Worm (Caenorhabditis elegans) whole organism, L3 larva: Measurements from ENCODE around the gene nhr-228.
A peak's percentile ranks its signal among the peaks of the same experiment; 100 is the strongest.

Experiments
- R02D3.7 ChIP-seq: fragments of 150-350 bp; optimal IDR thresholded peaks from 2 replicates; lab custom pipeline; 2014; ENCODE audit warnings: missing biosample characterization, missing genetic modification characterization
- ZK546.5 ChIP-seq: sonication (generic microtip); optimal IDR thresholded peaks from 2 replicates; lab custom pipeline; 2017; ENCODE audit warnings: missing biosample characterization, missing genetic modification characterization
- ama-1 ChIP-seq: fragments of 150-350 bp; optimal IDR thresholded peaks from 2 replicates; lab custom pipeline; 2018
- ceh-16 ChIP-seq: sonication (generic microtip); optimal IDR thresholded peaks from 2 replicates; lab custom pipeline; 2017; ENCODE audit warnings: missing biosample characterization, missing genetic modification characterization
- ceh-28 ChIP-seq: fragments of 150-350 bp; optimal IDR thresholded peaks from 2 replicates; lab custom pipeline; 2014; ENCODE audit warnings: missing biosample characterization, missing genetic modification reagents, missing genetic modification characterization
- ceh-82 ChIP-seq: fragments of 150-350 bp; optimal IDR thresholded peaks from 2 replicates; lab custom pipeline; 2014; ENCODE audit warnings: missing biosample characterization, missing genetic modification characterization
- ceh-9 ChIP-seq: sonication (generic microtip); optimal IDR thresholded peaks from 2 replicates; lab custom pipeline; 2018; ENCODE audit warnings: missing biosample characterization, missing genetic modification characterization
- daf-12 ChIP-seq: fragments of 150-350 bp; optimal IDR thresholded peaks from 2 replicates; lab custom pipeline; 2014; ENCODE audit warnings: missing biosample characterization, missing genetic modification reagents, missing genetic modification characterization
- elt-2 ChIP-seq: sonication (generic microtip); optimal IDR thresholded peaks from 2 replicates; lab custom pipeline; 2016; ENCODE audit warnings: missing genetic modification reagents, mild to moderate bottlenecking, missing genetic modification characterization, missing compliant biosample characterization
- fkh-10 ChIP-seq: sonication (generic microtip); optimal IDR thresholded peaks from 2 replicates; lab custom pipeline; 2017; ENCODE audit warnings: missing biosample characterization, missing genetic modification reagents, missing genetic modification characterization
- fkh-2 ChIP-seq: fragments of 150-350 bp; optimal IDR thresholded peaks from 2 replicates; lab custom pipeline; 2014; ENCODE audit warnings: missing biosample characterization, missing genetic modification reagents, missing genetic modification characterization
- fos-1 ChIP-seq: fragments of 150-350 bp; optimal IDR thresholded peaks from 2 replicates; lab custom pipeline; 2014; ENCODE audit warnings: missing biosample characterization, missing genetic modification characterization
- jun-1 ChIP-seq: fragments of 150-350 bp; optimal IDR thresholded peaks from 2 replicates; lab custom pipeline; 2014; ENCODE audit warnings: missing biosample characterization, missing genetic modification reagents, missing genetic modification characterization
- lin-15B ChIP-seq: fragments of 150-350 bp; optimal IDR thresholded peaks from 2 replicates; lab custom pipeline; 2014; ENCODE audit warnings: missing biosample characterization, missing genetic modification characterization
- lin-39 ChIP-seq: fragments of 150-350 bp; optimal IDR thresholded peaks from 2 replicates; lab custom pipeline; 2018; ENCODE audit warnings: missing biosample characterization, missing genetic modification reagents, missing genetic modification characterization
- lsy-12 ChIP-seq: sonication (generic microtip); optimal IDR thresholded peaks from 2 replicates; lab custom pipeline; 2016; ENCODE audit warnings: mild to moderate bottlenecking, missing genetic modification characterization, missing compliant biosample characterization
- mdl-1 ChIP-seq: fragments of 150-350 bp; optimal IDR thresholded peaks from 2 replicates; lab custom pipeline; 2014; ENCODE audit warnings: missing biosample characterization, missing genetic modification characterization
- mml-1 ChIP-seq: fragments of 150-350 bp; sonication (generic microtip); optimal IDR thresholded peaks from 3 replicates; lab custom pipeline; 2014; ENCODE audit warnings: missing biosample characterization, missing genetic modification characterization
- nfya-1 ChIP-seq: sonication (generic microtip); optimal IDR thresholded peaks from 2 replicates; lab custom pipeline; 2017; ENCODE audit warnings: missing genetic modification characterization, mild to moderate bottlenecking, missing compliant biosample characterization, antibody characterized with exemption, moderate library complexity; ENCODE audit not compliant: insufficient read depth
- nhr-11 ChIP-seq: fragments of 150-350 bp; optimal IDR thresholded peaks from 2 replicates; lab custom pipeline; 2014; ENCODE audit warnings: missing biosample characterization, missing genetic modification characterization
- nhr-12 ChIP-seq: fragments of 150-350 bp; optimal IDR thresholded peaks from 2 replicates; lab custom pipeline; 2014; ENCODE audit warnings: missing biosample characterization, missing genetic modification characterization
- nhr-23 ChIP-seq: fragments of 150-350 bp; optimal IDR thresholded peaks from 2 replicates; lab custom pipeline; 2014; ENCODE audit warnings: missing biosample characterization, missing genetic modification reagents, missing genetic modification characterization
- nhr-237 ChIP-seq: fragments of 150-350 bp; optimal IDR thresholded peaks from 2 replicates; lab custom pipeline; 2014; ENCODE audit warnings: missing biosample characterization, missing genetic modification characterization
- nhr-25 ChIP-seq: sonication (generic microtip); optimal IDR thresholded peaks from 2 replicates; lab custom pipeline; 2017; ENCODE audit warnings: missing biosample characterization, missing genetic modification characterization
- nhr-43 ChIP-seq: sonication (generic microtip); optimal IDR thresholded peaks from 2 replicates; lab custom pipeline; 2016; ENCODE audit warnings: mild to moderate bottlenecking, missing genetic modification characterization, missing compliant biosample characterization; ENCODE audit not compliant: poor library complexity, severe bottlenecking
- nhr-76 ChIP-seq: fragments of 150-350 bp; sonication (generic microtip); optimal IDR thresholded peaks from 5 replicates; lab custom pipeline; 2014; ENCODE audit warnings: missing biosample characterization, missing genetic modification characterization
- pha-4 ChIP-seq: fragments of 150-350 bp; optimal IDR thresholded peaks from 2 replicates; lab custom pipeline; 2014; ENCODE audit warnings: missing biosample characterization, missing genetic modification reagents, missing genetic modification characterization
- pqm-1 ChIP-seq: fragments of 150-350 bp; optimal IDR thresholded peaks from 2 replicates; lab custom pipeline; 2017; ENCODE audit warnings: missing biosample characterization, missing genetic modification characterization, inconsistent platforms
- sea-2 ChIP-seq: fragments of 150-350 bp; sonication (generic microtip); optimal IDR thresholded peaks from 4 replicates; lab custom pipeline; 2014; ENCODE audit warnings: missing biosample characterization, missing genetic modification reagents, missing genetic modification characterization
- skn-1 ChIP-seq: fragments of 150-350 bp; optimal IDR thresholded peaks from 2 replicates; lab custom pipeline; 2014; ENCODE audit warnings: missing biosample characterization, missing genetic modification characterization
- tbx-2 ChIP-seq: sonication (generic microtip); optimal IDR thresholded peaks from 2 replicates; lab custom pipeline; 2016; ENCODE audit warnings: mild to moderate bottlenecking, missing genetic modification characterization, missing compliant biosample characterization
- unc-39 ChIP-seq: sonication (generic microtip); optimal IDR thresholded peaks from 4 replicates; lab custom pipeline; 2017; ENCODE audit warnings: missing biosample characterization, missing genetic modification characterization
- unc-62 ChIP-seq: fragments of 150-350 bp; sonication (generic microtip); optimal IDR thresholded peaks from 4 replicates; lab custom pipeline; 2014; ENCODE audit warnings: missing biosample characterization, missing genetic modification reagents, missing genetic modification characterization
- zag-1 ChIP-seq: fragments of 150-350 bp; optimal IDR thresholded peaks from 2 replicates; lab custom pipeline; 2014; ENCODE audit warnings: missing biosample characterization, missing genetic modification characterization
- ztf-11 ChIP-seq: fragments of 150-350 bp; optimal IDR thresholded peaks from 2 replicates; lab custom pipeline; 2014; ENCODE audit warnings: missing biosample characterization, missing genetic modification characterization
- ztf-4 ChIP-seq: fragments of 150-350 bp; optimal IDR thresholded peaks from 2 replicates; lab custom pipeline; 2014; ENCODE audit warnings: missing biosample characterization, missing genetic modification characterization

Gene nhr-228

ce11 chrV:2290329-2290728 lies 8.8 kb downstream of the nhr-228 start, which contains the start of gene nhr-225:
Gene nhr-225 (minus strand): TSS chrV:2290474.
- no peak for TF ChIP-seq nhr-12 (tag; lab: Kevin White, UChicago)
- TF ChIP-seq pha-4 (tag; lab: Kevin White, UChicago): peak; percentile 76
- TF ChIP-seq daf-12 (tag; lab: Kevin White, UChicago): no peak
- TF ChIP-seq, all 47 proteins: peak for 1

- TF ChIP-seq tbx-2 (tag; lab: Kevin White, UChicago): no peak
- TF ChIP-seq elt-2: peak; percentile 37
- TF ChIP-seq fkh-10 (GFP tag; lab: Kevin White, UChicago): no peak
- TF ChIP-seq daf-12 (tag; lab: Kevin White, UChicago): no peak
These were observed 10.7 kb downstream of the nhr-228 start, which contains the start of gene nhr-115 for ce11 chrV:2292240-2292639. Gene nhr-115 (plus strand): TSS chrV:2292540.

ce11 chrV:2294577-2294976 lies 13.0 kb downstream of the nhr-228 start, which contains the start of gene nhr-226:
Gene nhr-226 (plus strand): TSS chrV:2294877.
- no peak for TF ChIP-seq sea-2
- peak; percentile 44 for TF ChIP-seq elt-2
- no peak for TF ChIP-seq ceh-16
- TF ChIP-seq pqm-1 (tag; lab: Kevin White, UChicago): peak; percentile 31
- TF ChIP-seq mdl-1 (tag; lab: Kevin White, UChicago): no peak
- TF ChIP-seq zag-1 (tag; lab: Kevin White, UChicago): no peak
- TF ChIP-seq, all 47 proteins: peak for 2

- TF ChIP-seq ztf-11 (tag; lab: Kevin White, UChicago) (no peak), R02D3.7 (tag; lab: Kevin White, UChicago) (no peak), lsy-12 (tag; lab: Kevin White, UChicago) (no peak), ama-1 (no peak), unc-39 (tag; lab: Kevin White, UChicago) (no peak), ceh-82 (tag; lab: Kevin White, UChicago) (no peak)
These were observed 19.3 kb downstream of the nhr-228 start, which contains the start of gene Y19D10B.8 for ce11 chrV:2300905-2301304. Gene Y19D10B.8 (minus strand): TSS chrV:2301005.

- TF ChIP-seq nhr-12 (tag; lab: Kevin White, UChicago) (no peak), lsy-12 (tag; lab: Kevin White, UChicago) (no peak), sea-2 (no peak), mml-1 (tag; lab: Kevin White, UChicago) (no peak), lin-39 (tag; lab: Kevin White, UChicago) (no peak)
These were observed 22.2 kb downstream of the nhr-228 start, which contains the start of gene irld-15 for ce11 chrV:2303775-2304174. Gene irld-15 (minus strand): TSS chrV:2303875.

ce11 chrV:2306383-2306782 lies 24.8 kb downstream of the nhr-228 start:
- TF ChIP-seq pqm-1 (tag; lab: Kevin White, UChicago) (no peak), nhr-237 (tag; lab: Kevin White, UChicago) (no peak), sea-2 (no peak), ceh-28 (no peak), ztf-11 (tag; lab: Kevin White, UChicago) (no peak), fkh-2 (no peak), nhr-12 (tag; lab: Kevin White, UChicago) (no peak), nhr-25 (tag; lab: Kevin White, UChicago) (no peak), nfya-1 (tag; lab: Kevin White, UChicago) (no peak), fkh-10 (GFP tag; lab: Kevin White, UChicago) (no peak), fos-1 (tag; lab: Kevin White, UChicago) (no peak)
- TF ChIP-seq, all 47 proteins: peak for 0

ce11 chrV:2308246-2308645 lies 26.7 kb downstream of the nhr-228 start:
- TF ChIP-seq nhr-12 (tag; lab: Kevin White, UChicago): no peak
- no peak for TF ChIP-seq skn-1
- TF ChIP-seq R02D3.7 (tag; lab: Kevin White, UChicago): no peak
- TF ChIP-seq lin-39 (tag; lab: Kevin White, UChicago): no peak
- no peak for TF ChIP-seq ceh-16
- TF ChIP-seq pqm-1 (tag; lab: Kevin White, UChicago): peak; percentile 44
- TF ChIP-seq zag-1 (tag; lab: Kevin White, UChicago): no peak
- no peak for TF ChIP-seq lin-15B (tag; lab: Kevin White, UChicago)
- no peak for TF ChIP-seq ZK546.5
- TF ChIP-seq nhr-23: no peak
- TF ChIP-seq nhr-11: no peak
- TF ChIP-seq nhr-76: no peak
- TF ChIP-seq nfya-1 (tag; lab: Kevin White, UChicago): no peak
- TF ChIP-seq lsy-12 (tag; lab: Kevin White, UChicago): no peak
- no peak for TF ChIP-seq mdl-1 (tag; lab: Kevin White, UChicago)
- TF ChIP-seq ceh-9 (tag; lab: Kevin White, UChicago): no peak
- peak; percentile 99 for TF ChIP-seq elt-2
- TF ChIP-seq fkh-10 (GFP tag; lab: Kevin White, UChicago): no peak
- TF ChIP-seq ceh-82 (tag; lab: Kevin White, UChicago): no peak
- peak; percentile 46 for TF ChIP-seq jun-1 (tag; lab: Kevin White, UChicago)
- no peak for TF ChIP-seq mml-1 (tag; lab: Kevin White, UChicago)
- no peak for TF ChIP-seq nhr-43
- no peak for TF ChIP-seq unc-62 (GFP tag; lab: Kevin White, UChicago)
- no peak for TF ChIP-seq ztf-4
- TF ChIP-seq ceh-28: no peak
